Comparison of ENCODE assay signal across 5 worm cellular contexts in genomic region chrIV:10820837-10821671, ce11.
A peak's percentile ranks its signal among the peaks of the same experiment; 100 is the strongest.
TF ChIP-seq lines count a peak whose summit lies in the region.

No protein-coding gene starts in this region.

TF ChIP-seq in whole organism, L3 larva, 47 proteins besides CTCF, POLR2A, EP300 and RAD21:
- TF ChIP-seq fos-1 (tag; optimal IDR thresholded peaks at IDR 0.05; lab: Kevin White, UChicago), result no peak
- TF ChIP-seq ceh-9 (tag; optimal IDR thresholded peaks at IDR 0.05; lab: Kevin White, UChicago), result no peak
- TF ChIP-seq R02D3.7 (tag; optimal IDR thresholded peaks at IDR 0.05; lab: Kevin White, UChicago), result no peak
- no peak for TF ChIP-seq fkh-10 (GFP tag; optimal IDR thresholded peaks at IDR 0.05; lab: Kevin White, UChicago)
- TF ChIP-seq nhr-67 (tag; optimal IDR thresholded peaks at IDR 0.05; lab: Kevin White, UChicago), result no peak
- peak; percentile 5 for TF ChIP-seq nfya-1 (tag; optimal IDR thresholded peaks at IDR 0.05; lab: Kevin White, UChicago; ENCODE audit: insufficient read depth)

TF ChIP-seq in whole organism, L4 larva, 104 proteins besides CTCF, POLR2A, EP300 and RAD21 (continues in another document):
- no peak for TF ChIP-seq unc-130 (GFP tag; optimal IDR thresholded peaks at IDR 0.05; lab: Kevin White, UChicago)
- no peak for TF ChIP-seq daf-16 (GFP tag; optimal IDR thresholded peaks at IDR 0.05; lab: Kevin White, UChicago)
- no peak for TF ChIP-seq daf-16 (tag; optimal IDR thresholded peaks at IDR 0.05; lab: Kevin White, UChicago)
- no peak for TF ChIP-seq aly-2 (tag; optimal IDR thresholded peaks at IDR 0.05; lab: Kevin White, UChicago)
- no peak for TF ChIP-seq lin-15B (tag; optimal IDR thresholded peaks at IDR 0.05; lab: Kevin White, UChicago)
- no peak for TF ChIP-seq mep-1 (tag; optimal IDR thresholded peaks at IDR 0.05; lab: Kevin White, UChicago)
- TF ChIP-seq nhr-76 (tag; optimal IDR thresholded peaks at IDR 0.05; lab: Kevin White, UChicago), result no peak
- no peak; the same call in 1 of the 2 replicates for TF ChIP-seq pha-4 (GFP tag; IDR thresholded peaks at IDR 0.05; lab: Robert Waterston, UW)
- TF ChIP-seq pha-4 (tag; optimal IDR thresholded peaks at IDR 0.05; lab: Kevin White, UChicago), result no peak
- TF ChIP-seq nhr-102 (tag; optimal IDR thresholded peaks at IDR 0.05; lab: Kevin White, UChicago), result no peak
- TF ChIP-seq nhr-28 (tag; optimal IDR thresholded peaks at IDR 0.05; lab: Kevin White, UChicago), result no peak
- TF ChIP-seq ctbp-1 (GFP tag; IDR thresholded peaks at IDR 0.05; lab: Robert Waterston, UW), result no peak
- TF ChIP-seq jun-1 (tag; optimal IDR thresholded peaks at IDR 0.05; lab: Kevin White, UChicago), result no peak
- no peak for TF ChIP-seq F26F4.8 (GFP tag; conservative IDR thresholded peaks at IDR 0.05; lab: Robert Waterston, UW)
- peak; percentile 11; the same call in 1 of the 2 replicates for TF ChIP-seq mdt-29 (GFP tag; IDR thresholded peaks at IDR 0.05; lab: Robert Waterston, UW)
- TF ChIP-seq ztf-11 (tag; optimal IDR thresholded peaks at IDR 0.05; lab: Kevin White, UChicago), result no peak
- no peak for TF ChIP-seq snpc-4 (tag; optimal IDR thresholded peaks at IDR 0.05; lab: Kevin White, UChicago)
- peak; percentile 93 for TF ChIP-seq hlh-30 (tag; optimal IDR thresholded peaks at IDR 0.05; lab: Kevin White, UChicago; ENCODE audit: insufficient read depth)
- TF ChIP-seq zip-2 (tag; optimal IDR thresholded peaks at IDR 0.05; lab: Kevin White, UChicago), result no peak
- 0 out of 2 replicates have a peak, but pooled peaks have one; percentile 19 for TF ChIP-seq snpc-1.2 (GFP tag; IDR thresholded peaks at IDR 0.05; lab: Robert Waterston, UW)
- TF ChIP-seq dmd-8 (GFP tag; IDR thresholded peaks at IDR 0.05; lab: Robert Waterston, UW), result no peak
- peak; percentile 94 for TF ChIP-seq aha-1 (tag; lab: Kevin White, UChicago)

TF ChIP-seq in whole organism, early embryonic, 17 proteins besides CTCF, POLR2A, EP300 and RAD21:
- TF ChIP-seq pes-1 (GFP tag; IDR thresholded peaks at IDR 0.05; lab: Robert Waterston, UW) (no peak), flt-1 (GFP tag; IDR thresholded peaks at IDR 0.05; lab: Robert Waterston, UW) (no peak), aly-1 (tag; optimal IDR thresholded peaks at IDR 0.05; lab: Kevin White, UChicago) (peak; percentile 46), hmbx-1 (tag; optimal IDR thresholded peaks at IDR 0.05; lab: Kevin White, UChicago) (no peak), hmg-4 (GFP tag; optimal IDR thresholded peaks at IDR 0.05; lab: Kevin White, UChicago) (no peak), tbx-11 (GFP tag; IDR thresholded peaks at IDR 0.05; lab: Robert Waterston, UW) (no peak), F13C5.2 (tag; optimal IDR thresholded peaks at IDR 0.05; lab: Kevin White, UChicago) (no peak), ceh-13 (GFP tag; optimal IDR thresholded peaks at IDR 0.05; lab: Kevin White, UChicago) (no peak), tra-4 (tag; optimal IDR thresholded peaks at IDR 0.05; lab: Kevin White, UChicago) (no peak)

TF ChIP-seq in whole organism, late embryonic, 69 proteins besides CTCF, POLR2A, EP300 and RAD21:
- TF ChIP-seq fkh-6 (tag; optimal IDR thresholded peaks at IDR 0.05; lab: Kevin White, UChicago), result no peak
- TF ChIP-seq che-1 (tag; optimal IDR thresholded peaks at IDR 0.05; lab: Kevin White, UChicago), result peak; percentile 9
- TF ChIP-seq odd-2 (tag; optimal IDR thresholded peaks at IDR 0.05; lab: Kevin White, UChicago), result no peak
- TF ChIP-seq hlh-30 (tag; optimal IDR thresholded peaks at IDR 0.05; lab: Kevin White, UChicago; ENCODE audit: insufficient read depth), result peak; percentile 75
- no peak for TF ChIP-seq eyg-1 (tag; optimal IDR thresholded peaks at IDR 0.05; lab: Kevin White, UChicago)
- no peak for TF ChIP-seq ceh-2 (tag; optimal IDR thresholded peaks at IDR 0.05; lab: Kevin White, UChicago)
- no peak for TF ChIP-seq ceh-9 (tag; optimal IDR thresholded peaks at IDR 0.05; lab: Kevin White, UChicago)
- TF ChIP-seq zip-5 (tag; optimal IDR thresholded peaks at IDR 0.05; lab: Kevin White, UChicago), result no peak
- TF ChIP-seq pha-4 (tag; optimal IDR thresholded peaks at IDR 0.05; lab: Kevin White, UChicago), result no peak
- no peak for TF ChIP-seq nfya-1 (tag; optimal IDR thresholded peaks at IDR 0.05; lab: Kevin White, UChicago)
- TF ChIP-seq fax-1 (tag; optimal IDR thresholded peaks at IDR 0.05; lab: Kevin White, UChicago), result no peak
- no peak for TF ChIP-seq tbx-7 (tag; optimal IDR thresholded peaks at IDR 0.05; lab: Kevin White, UChicago)
- TF ChIP-seq pqm-1 (tag; optimal IDR thresholded peaks at IDR 0.05; lab: Kevin White, UChicago), result no peak
- no peak for TF ChIP-seq sdc-2 (tag; optimal IDR thresholded peaks at IDR 0.05; lab: Kevin White, UChicago)
- no peak for TF ChIP-seq pag-3 (tag; optimal IDR thresholded peaks at IDR 0.05; lab: Kevin White, UChicago; ENCODE audit: borderline replicate concordance)
- no peak for TF ChIP-seq K02D7.2 (tag; optimal IDR thresholded peaks at IDR 0.05; lab: Kevin White, UChicago)
- no peak for TF ChIP-seq dve-1 (tag; optimal IDR thresholded peaks at IDR 0.05; lab: Kevin White, UChicago)
- no peak for TF ChIP-seq ceh-14 (tag; optimal IDR thresholded peaks at IDR 0.05; lab: Kevin White, UChicago)
- TF ChIP-seq npax-4 (tag; optimal IDR thresholded peaks at IDR 0.05; lab: Kevin White, UChicago), result no peak
- TF ChIP-seq hlh-13 (GFP tag; optimal IDR thresholded peaks at IDR 0.05; lab: Kevin White, UChicago), result no peak
- peak; percentile 17 for TF ChIP-seq ahr-1 (tag; optimal IDR thresholded peaks at IDR 0.05; lab: Kevin White, UChicago)
- TF ChIP-seq ama-1 (optimal IDR thresholded peaks at IDR 0.05; lab: Kevin White, UChicago), result no peak
- TF ChIP-seq pha-2 (tag; optimal IDR thresholded peaks at IDR 0.05; lab: Kevin White, UChicago), result no peak

TF ChIP-seq in whole organism, young adult, 124 proteins besides CTCF, POLR2A, EP300 and RAD21:
- TF ChIP-seq akir-1 (GFP tag; optimal IDR thresholded peaks at IDR 0.05; lab: Kevin White, UChicago), result no peak
- TF ChIP-seq fkh-3 (tag; optimal IDR thresholded peaks at IDR 0.05; lab: Kevin White, UChicago), result peak; percentile 32
- 0 out of 2 replicates have a peak, but pooled peaks have one; percentile 4 for TF ChIP-seq ceh-40 (GFP tag; IDR thresholded peaks at IDR 0.05; lab: Robert Waterston, UW)
- TF ChIP-seq nhr-90 (tag; optimal IDR thresholded peaks at IDR 0.05; lab: Kevin White, UChicago), result no peak
- peak; percentile 68; the same call in 1 of the 2 replicates for TF ChIP-seq hsf-1 (GFP tag; IDR thresholded peaks at IDR 0.05; lab: Robert Waterston, UW)
- peak; percentile 21; the same call in 1 of the 2 replicates for TF ChIP-seq lin-26 (GFP tag; IDR thresholded peaks at IDR 0.05; lab: Robert Waterston, UW)
- 0 out of 2 replicates have a peak, but pooled peaks have one; percentile 5 for TF ChIP-seq aptf-3 (GFP tag; IDR thresholded peaks at IDR 0.05; lab: Robert Waterston, UW)
- TF ChIP-seq Y53F4B.3 (GFP tag; IDR thresholded peaks at IDR 0.05; lab: Robert Waterston, UW), result no peak
